Worm (Caenorhabditis elegans) whole organism, young adult: ENCODE measurements around the gene Y25C1A.8.

ENCODE experiments used
- B0035.1 ChIP-seq: sonication (generic microtip); optimal IDR thresholded peaks from 2 replicates; lab custom pipeline; 2016; ENCODE audit warnings: missing genetic modification characterization, mild to moderate bottlenecking, missing compliant biosample characterization, missing genotype, missing genetic modification reagents
- C06A6.2 ChIP-seq: fragments of 200-800 bp; sonication (Bioruptor generic); conservative IDR thresholded peaks from 2 replicates; pipeline ENCODE4 v1.3.6; 2022; ENCODE audit warnings: missing genetic modification characterization, missing compliant biosample characterization
- D2030.7 ChIP-seq: fragments of 200-800 bp; sonication (Bioruptor generic); IDR thresholded peaks from 2 replicates; pipeline ENCODE4 v1.3.6; 2022; ENCODE audit warnings: missing genetic modification reagents, missing genetic modification characterization, missing compliant biosample characterization
- F10E7.11 ChIP-seq: sonication (generic microtip); optimal IDR thresholded peaks from 2 replicates; lab custom pipeline; 2017; ENCODE audit warnings: mild to moderate bottlenecking, missing genetic modification characterization, moderate library complexity, missing compliant biosample characterization
- F23B12.7 ChIP-seq: sonication (generic microtip); optimal IDR thresholded peaks from 2 replicates; lab custom pipeline; 2017; ENCODE audit warnings: missing genetic modification characterization, mild to moderate bottlenecking, missing compliant biosample characterization, antibody characterized with exemption, moderate library complexity; ENCODE audit not compliant: insufficient read depth
- F37B4.10 ChIP-seq: fragments of 200-800 bp; sonication (Bioruptor generic); IDR thresholded peaks from 2 replicates; pipeline ENCODE4 v1.3.6; 2022; ENCODE audit warnings: missing genetic modification characterization, missing compliant biosample characterization
- F39B2.1 ChIP-seq: fragments of 200-800 bp; sonication (Bioruptor generic); IDR thresholded peaks from 2 replicates; pipeline ENCODE4 v1.3.6; 2022; ENCODE audit warnings: missing genetic modification reagents, missing genetic modification characterization, missing compliant biosample characterization
- F49E8.2 ChIP-seq: sonication (generic microtip); optimal IDR thresholded peaks from 3 replicates; lab custom pipeline; 2017; ENCODE audit warnings: missing genetic modification characterization, mild to moderate bottlenecking, missing compliant biosample characterization, antibody characterized with exemption, moderate library complexity; ENCODE audit not compliant: insufficient read depth
- Y53G8AR.9 ChIP-seq: fragments of 200-800 bp; sonication (Bioruptor generic); conservative IDR thresholded peaks from 2 replicates; pipeline ENCODE4 v1.3.6; 2022; ENCODE audit warnings: missing genetic modification reagents, missing genetic modification characterization, missing compliant biosample characterization
- Y56A3A.18 ChIP-seq: fragments of 200-800 bp; sonication (Bioruptor generic); IDR thresholded peaks from 2 replicates; pipeline ENCODE4 v1.3.6; 2022; ENCODE audit warnings: missing genetic modification reagents, missing genetic modification characterization, missing compliant biosample characterization
- aptf-2 ChIP-seq: fragments of 200-800 bp; sonication (Bioruptor generic); conservative IDR thresholded peaks from 2 replicates; pipeline ENCODE4 v1.3.6; 2022; ENCODE audit warnings: missing genetic modification reagents, missing genetic modification characterization, missing compliant biosample characterization
- attf-3 ChIP-seq: fragments of 200-800 bp; sonication (Bioruptor generic); conservative IDR thresholded peaks from 2 replicates; pipeline ENCODE4 v1.3.6; 2022; ENCODE audit warnings: missing genetic modification reagents, missing genetic modification characterization, missing compliant biosample characterization
- attf-6 ChIP-seq: fragments of 200-800 bp; sonication (Bioruptor generic); IDR thresholded peaks from 2 replicates; pipeline ENCODE4 v1.3.6; 2022; ENCODE audit warnings: missing genetic modification reagents, missing genetic modification characterization, missing compliant biosample characterization
- ccch-3 ChIP-seq: fragments of 200-800 bp; sonication (Bioruptor generic); optimal IDR thresholded peaks from 2 replicates; lab custom pipeline; 2018; ENCODE audit warnings: mild to moderate bottlenecking, missing genetic modification characterization, missing compliant biosample characterization
- ceh-27 ChIP-seq: fragments of 200-800 bp; sonication (Bioruptor generic); optimal IDR thresholded peaks from 2 replicates; lab custom pipeline; 2018; ENCODE audit warnings: mild to moderate bottlenecking, missing genetic modification characterization, moderate library complexity, missing compliant biosample characterization
- ceh-40 ChIP-seq: fragments of 200-800 bp; sonication (Bioruptor generic); IDR thresholded peaks from 2 replicates; pipeline ENCODE4 v1.3.6; 2022; ENCODE audit warnings: missing genetic modification characterization, missing compliant biosample characterization
- die-1 ChIP-seq: sonication (generic microtip); optimal IDR thresholded peaks from 2 replicates; lab custom pipeline; 2016; ENCODE audit warnings: missing genotype, mild to moderate bottlenecking, missing genetic modification characterization, missing compliant biosample characterization
- dpl-1 ChIP-seq: fragments of 150-350 bp; optimal IDR thresholded peaks from 2 replicates; lab custom pipeline; 2014; ENCODE audit warnings: missing biosample characterization, missing genetic modification reagents, missing genetic modification characterization
- efl-1 ChIP-seq: fragments of 150-350 bp; optimal IDR thresholded peaks from 2 replicates; lab custom pipeline; 2014; ENCODE audit warnings: missing biosample characterization, missing genetic modification reagents, missing genetic modification characterization
- egl-18 ChIP-seq: fragments of 200-800 bp; sonication (Bioruptor generic); IDR thresholded peaks from 2 replicates; pipeline ENCODE4 v1.3.6; 2022; ENCODE audit warnings: missing genetic modification reagents, missing genetic modification characterization, missing compliant biosample characterization
- egl-44 ChIP-seq: fragments of 200-800 bp; sonication (Bioruptor generic); IDR thresholded peaks from 2 replicates; pipeline ENCODE4 v1.3.6; 2022; ENCODE audit warnings: missing genetic modification reagents, missing genetic modification characterization, missing compliant biosample characterization
- ekl-4 ChIP-seq: fragments of 200-800 bp; sonication (Bioruptor generic); IDR thresholded peaks from 2 replicates; pipeline ENCODE4 v1.3.6; 2022; ENCODE audit warnings: missing genetic modification reagents, missing genetic modification characterization, missing compliant biosample characterization
- ets-4 ChIP-seq: fragments of 200-800 bp; sonication (Bioruptor generic); optimal IDR thresholded peaks from 2 replicates; lab custom pipeline; 2018; ENCODE audit warnings: mild to moderate bottlenecking, missing genetic modification characterization, missing compliant biosample characterization
- fkh-3 ChIP-seq: sonication (generic microtip); optimal IDR thresholded peaks from 2 replicates; lab custom pipeline; 2016; ENCODE audit warnings: mild to moderate bottlenecking, missing genetic modification characterization, missing compliant biosample characterization
- gei-17 ChIP-seq: fragments of 200-800 bp; sonication (Bioruptor generic); optimal IDR thresholded peaks from 2 replicates; lab custom pipeline; 2018; ENCODE audit warnings: mild to moderate bottlenecking, missing genetic modification characterization, missing compliant biosample characterization
- hlh-12 ChIP-seq: sonication (generic microtip); optimal IDR thresholded peaks from 2 replicates; lab custom pipeline; 2016; ENCODE audit warnings: missing genetic modification characterization, missing compliant biosample characterization
- hrde-1 ChIP-seq: sonication (generic microtip); optimal IDR thresholded peaks from 2 replicates; lab custom pipeline; 2016; ENCODE audit warnings: missing genetic modification characterization, mild to moderate bottlenecking, missing compliant biosample characterization, moderate library complexity, missing genotype, missing genetic modification reagents, borderline replicate concordance
- let-526 ChIP-seq: fragments of 200-800 bp; sonication (Bioruptor generic); IDR thresholded peaks from 2 replicates; pipeline ENCODE4 v1.3.6; 2022; ENCODE audit warnings: missing genetic modification reagents, missing genetic modification characterization, missing compliant biosample characterization
- lin-35 ChIP-seq, 3 experiments: fragments of 150-350 bp in 2 of 3; sonication (generic microtip) in 1 of 3; optimal IDR thresholded peaks; 2 replicates each; lab custom pipeline; 2014 to 2018; ENCODE audit warnings: missing biosample characterization in 3 of 3, missing genetic modification characterization in 3 of 3, missing genetic modification reagents in 3 of 3
- lsl-1 ChIP-seq: fragments of 200-800 bp; sonication (Bioruptor generic); optimal IDR thresholded peaks from 2 replicates; lab custom pipeline; 2018; ENCODE audit warnings: mild to moderate bottlenecking, missing genetic modification characterization, moderate library complexity, missing compliant biosample characterization
- madf-10 ChIP-seq: sonication (generic microtip); optimal IDR thresholded peaks from 2 replicates; lab custom pipeline; 2016; ENCODE audit warnings: mild to moderate bottlenecking, missing genetic modification characterization, missing compliant biosample characterization
- madf-8 ChIP-seq: fragments of 200-800 bp; sonication (Bioruptor generic); conservative IDR thresholded peaks from 2 replicates; pipeline ENCODE4 v1.3.6; 2022; ENCODE audit warnings: missing genetic modification reagents, missing genetic modification characterization, missing compliant biosample characterization
- mcd-1 ChIP-seq: fragments of 200-800 bp; sonication (Bioruptor generic); IDR thresholded peaks from 2 replicates; pipeline ENCODE4 v1.3.6; 2022; ENCODE audit warnings: missing genetic modification reagents, missing genetic modification characterization, missing compliant biosample characterization
- mel-28 ChIP-seq: sonication (generic microtip); optimal IDR thresholded peaks from 2 replicates; lab custom pipeline; 2016; ENCODE audit warnings: borderline replicate concordance, mild to moderate bottlenecking, missing genetic modification characterization, missing compliant biosample characterization
- mes-4 ChIP-seq: sonication (generic microtip); optimal IDR thresholded peaks from 2 replicates; lab custom pipeline; 2016; ENCODE audit warnings: missing genotype, missing genetic modification characterization, missing compliant biosample characterization
- nhr-179 ChIP-seq: sonication (generic microtip); optimal IDR thresholded peaks from 2 replicates; lab custom pipeline; 2016; ENCODE audit warnings: mild to moderate bottlenecking, missing genetic modification characterization, missing compliant biosample characterization
- nhr-27 ChIP-seq: fragments of 200-800 bp; sonication (Bioruptor generic); optimal IDR thresholded peaks from 2 replicates; lab custom pipeline; 2018; ENCODE audit warnings: mild to moderate bottlenecking, missing genetic modification characterization, moderate library complexity, missing compliant biosample characterization
- repo-1 ChIP-seq: sonication (generic microtip); optimal IDR thresholded peaks from 2 replicates; lab custom pipeline; 2017; ENCODE audit warnings: mild to moderate bottlenecking, missing genetic modification characterization, missing compliant biosample characterization
- sea-2 ChIP-seq: fragments of 200-800 bp; sonication (Bioruptor generic); IDR thresholded peaks from 2 replicates; pipeline ENCODE4 v1.3.6; 2022; ENCODE audit warnings: missing genetic modification characterization, missing compliant biosample characterization
- snpc-1.1 ChIP-seq: sonication (generic microtip); optimal IDR thresholded peaks from 2 replicates; lab custom pipeline; 2017; ENCODE audit warnings: missing genetic modification characterization, mild to moderate bottlenecking, missing compliant biosample characterization, antibody characterized with exemption, moderate library complexity, missing genotype, missing genetic modification reagents; ENCODE audit not compliant: insufficient read depth
- tbx-9 ChIP-seq: sonication (generic microtip); optimal IDR thresholded peaks from 2 replicates; lab custom pipeline; 2016; ENCODE audit warnings: borderline replicate concordance, missing genetic modification characterization, inconsistent platforms, missing compliant biosample characterization
- unc-130 ChIP-seq: sonication (generic microtip); optimal IDR thresholded peaks from 2 replicates; lab custom pipeline; 2016; ENCODE audit warnings: missing genetic modification reagents, missing genetic modification characterization, missing compliant biosample characterization
- zim-3 ChIP-seq: sonication (generic microtip); optimal IDR thresholded peaks from 2 replicates; lab custom pipeline; 2017; ENCODE audit warnings: mild to moderate bottlenecking, missing genetic modification characterization, moderate library complexity, missing compliant biosample characterization
- ztf-22 ChIP-seq: fragments of 200-800 bp; sonication (Bioruptor generic); optimal IDR thresholded peaks from 2 replicates; lab custom pipeline; 2018; ENCODE audit warnings: mild to moderate bottlenecking, missing genetic modification characterization, moderate library complexity, missing compliant biosample characterization
- ztf-26 ChIP-seq: sonication (generic microtip); optimal IDR thresholded peaks from 2 replicates; lab custom pipeline; 2017; ENCODE audit warnings: missing genetic modification characterization, missing compliant biosample characterization

The Y25C1A.8 gene

ce11 chrII:3063984-3064383, 12.8 kb downstream of the Y25C1A.8 start:
- TF ChIP-seq gei-17 (no peak), die-1 (tag; lab: Kevin White, UChicago) (no peak), F10E7.11 (no peak), ztf-26 (tag; lab: Kevin White, UChicago) (no peak), zim-3 (no peak)

- TF ChIP-seq C06A6.2 (GFP tag; lab: Robert Waterston, UW), result no peak
- TF ChIP-seq D2030.7 (GFP tag; lab: Robert Waterston, UW), result no peak
- no peak for TF ChIP-seq F37B4.10 (GFP tag; lab: Robert Waterston, UW)
- TF ChIP-seq snpc-1.1 (tag; lab: Kevin White, UChicago), result no peak
- no peak for TF ChIP-seq ets-4 (GFP tag; lab: Kevin White, UChicago)
- TF ChIP-seq madf-10, result no peak
- TF ChIP-seq egl-18 (GFP tag; lab: Robert Waterston, UW), result no peak
- no peak for TF ChIP-seq fkh-3 (tag; lab: Kevin White, UChicago)
Observed at ce11 chrII:3063366-3063765, 13.4 kb downstream of the Y25C1A.8 start.

ce11 chrII:3062876-3063275, 13.9 kb downstream of the Y25C1A.8 start:
- TF ChIP-seq ztf-22 (no peak), snpc-1.1 (tag; lab: Kevin White, UChicago) (no peak), dpl-1 (GFP tag; lab: Kevin White, UChicago) (no peak), B0035.1 (tag; lab: Kevin White, UChicago) (no peak), ceh-40 (GFP tag; lab: Robert Waterston, UW) (no peak), tbx-9 (tag; lab: Kevin White, UChicago) (no peak), mcd-1 (GFP tag; lab: Robert Waterston, UW) (no peak), attf-3 (no peak), Y53G8AR.9 (GFP tag; lab: Robert Waterston, UW) (no peak), mel-28 (no peak), egl-44 (no peak), Y56A3A.18 (GFP tag; lab: Robert Waterston, UW) (no peak), lin-35 (GFP tag; optimal IDR thresholded peaks at IDR 0.05; lab: Kevin White, UChicago) (no peak), attf-6 (GFP tag; lab: Robert Waterston, UW) (no peak), let-526 (GFP tag; lab: Robert Waterston, UW) (no peak)

- TF ChIP-seq Y56A3A.18 (GFP tag; lab: Robert Waterston, UW) (no peak), F23B12.7 (peak; percentile 70), efl-1 (GFP tag; lab: Kevin White, UChicago) (no peak), aptf-2 (GFP tag; lab: Robert Waterston, UW) (no peak), hlh-12 (tag; lab: Kevin White, UChicago) (no peak), fkh-3 (tag; lab: Kevin White, UChicago) (no peak), unc-130 (GFP tag; lab: Kevin White, UChicago) (peak; percentile 65), mes-4 (tag; lab: Kevin White, UChicago) (no peak), repo-1 (tag; lab: Kevin White, UChicago) (no peak), nhr-179 (tag; lab: Kevin White, UChicago) (no peak), C06A6.2 (GFP tag; lab: Robert Waterston, UW) (no peak), ekl-4 (GFP tag; lab: Robert Waterston, UW) (no peak), ccch-3 (GFP tag; lab: Kevin White, UChicago) (no peak), nhr-27 (tag; lab: Kevin White, UChicago) (no peak), F10E7.11 (no peak), hrde-1 (tag; lab: Kevin White, UChicago) (peak; percentile 66), F39B2.1 (GFP tag; lab: Robert Waterston, UW) (no peak), lsl-1 (GFP tag; lab: Kevin White, UChicago) (peak; percentile 46), madf-8 (GFP tag; lab: Robert Waterston, UW) (peak; percentile 42), ceh-27 (GFP tag; lab: Kevin White, UChicago) (no peak), F49E8.2 (tag; lab: Kevin White, UChicago) (peak; percentile 18), sea-2 (GFP tag; lab: Robert Waterston, UW) (no peak)
Observed at ce11 chrII:3062222-3062621, 14.5 kb downstream of the Y25C1A.8 start.
